Worm (Caenorhabditis elegans) whole organism, L1 larva: ENCODE measurements around the gene F55C12.6.

Source experiments
- aly-2 ChIP-seq: fragments of 150-350 bp; optimal IDR thresholded peaks from 2 replicates; lab custom pipeline; 2014; ENCODE audit warnings: missing biosample characterization, missing genetic modification characterization
- ceh-63 ChIP-seq: fragments of 200-800 bp; sonication (Bioruptor generic); optimal IDR thresholded peaks from 2 replicates; lab custom pipeline; 2018; ENCODE audit warnings: mild to moderate bottlenecking, missing genetic modification characterization, missing compliant biosample characterization
- dpl-1 ChIP-seq, 3 experiments: fragments of 150-350 bp in 2 of 3; sonication (generic microtip) in 1 of 3; optimal IDR thresholded peaks; 2 replicates each; lab custom pipeline; 2014 to 2017; ENCODE audit warnings: missing biosample characterization in 3 of 3, missing genetic modification characterization in 3 of 3, missing genetic modification reagents in 3 of 3
- elt-3 ChIP-seq, 6 experiments: fragments of 150-350 bp in 1 of 6; sonication (generic microtip); optimal IDR thresholded peaks; 2 replicates each; lab custom pipeline; 2017 to 2018; ENCODE audit warnings: missing biosample characterization in 6 of 6, missing genetic modification characterization in 6 of 6, inconsistent platforms in 1 of 6
- ets-5 ChIP-seq: fragments of 200-800 bp; sonication (Bioruptor generic); IDR thresholded peaks from 2 replicates; pipeline ENCODE4 v1.3.6; 2022; ENCODE audit warnings: missing genetic modification characterization, missing compliant biosample characterization
- fos-1 ChIP-seq: fragments of 150-350 bp; optimal IDR thresholded peaks from 2 replicates; lab custom pipeline; 2014; ENCODE audit warnings: missing biosample characterization, missing genetic modification characterization
- lsy-2 ChIP-seq, 2 experiments: fragments of 150-350 bp; optimal IDR thresholded peaks; 2 replicates each; lab custom pipeline; 2014; ENCODE audit warnings: missing biosample characterization in 2 of 2, missing genetic modification characterization in 2 of 2
- mdl-1 ChIP-seq, 2 experiments: fragments of 150-350 bp; optimal IDR thresholded peaks; 2 replicates each; lab custom pipeline; 2014 to 2017; ENCODE audit warnings: missing biosample characterization in 2 of 2, missing genetic modification characterization in 2 of 2, inconsistent platforms in 1 of 2
- mep-1 ChIP-seq: fragments of 150-350 bp; optimal IDR thresholded peaks from 2 replicates; lab custom pipeline; 2014; ENCODE audit warnings: missing biosample characterization, missing genetic modification characterization
- nhr-76 ChIP-seq: sonication (generic microtip); optimal IDR thresholded peaks from 2 replicates; lab custom pipeline; 2017; ENCODE audit warnings: missing biosample characterization, missing genetic modification characterization
- pag-3 ChIP-seq: sonication (generic microtip); optimal IDR thresholded peaks from 2 replicates; lab custom pipeline; 2017; ENCODE audit warnings: missing genetic modification characterization, mild to moderate bottlenecking, missing compliant biosample characterization, antibody characterized with exemption, borderline replicate concordance; ENCODE audit not compliant: insufficient read depth
- snpc-4 ChIP-seq: fragments of 150-350 bp; optimal IDR thresholded peaks from 2 replicates; lab custom pipeline; 2014; ENCODE audit warnings: missing biosample characterization, missing genetic modification characterization
- unc-62 ChIP-seq: fragments of 150-350 bp; optimal IDR thresholded peaks from 2 replicates; lab custom pipeline; 2014; ENCODE audit warnings: missing biosample characterization, missing genetic modification reagents, missing genetic modification characterization
- vab-15 ChIP-seq: sonication (generic microtip); optimal IDR thresholded peaks from 2 replicates; lab custom pipeline; 2017; ENCODE audit warnings: missing genotype, mild to moderate bottlenecking, missing genetic modification characterization, missing compliant biosample characterization

- TF ChIP-seq nhr-76 (tag; lab: Kevin White, UChicago) (no peak), mep-1 (no peak), unc-62 (GFP tag; lab: Kevin White, UChicago) (no peak), dpl-1 (GFP tag; optimal IDR thresholded peaks at IDR 0.05; lab: Kevin White, UChicago) (no peak), aly-2 (tag; lab: Kevin White, UChicago) (no peak), vab-15 (tag; lab: Kevin White, UChicago) (no peak), mdl-1 (tag; optimal IDR thresholded peaks at IDR 0.05; lab: Kevin White, UChicago) (no peak), snpc-4 (tag; lab: Kevin White, UChicago) (no peak), fos-1 (no peak), ets-5 (GFP tag; lab: Robert Waterston, UW) (no peak), ceh-63 (no peak), lsy-2 (tag; optimal IDR thresholded peaks at IDR 0.05; lab: Kevin White, UChicago) (no peak), pag-3 (tag; lab: Kevin White, UChicago) (no peak), elt-3 (tag; optimal IDR thresholded peaks at IDR 0.05; lab: Kevin White, UChicago) (no peak)
Observed at ce11 chrII:5913897-5914296, 37.9 kb upstream of the F55C12.6 start.
